Fruit fly (Drosophila melanogaster): Measurements from ENCODE around the gene Nup133.

DNA sequence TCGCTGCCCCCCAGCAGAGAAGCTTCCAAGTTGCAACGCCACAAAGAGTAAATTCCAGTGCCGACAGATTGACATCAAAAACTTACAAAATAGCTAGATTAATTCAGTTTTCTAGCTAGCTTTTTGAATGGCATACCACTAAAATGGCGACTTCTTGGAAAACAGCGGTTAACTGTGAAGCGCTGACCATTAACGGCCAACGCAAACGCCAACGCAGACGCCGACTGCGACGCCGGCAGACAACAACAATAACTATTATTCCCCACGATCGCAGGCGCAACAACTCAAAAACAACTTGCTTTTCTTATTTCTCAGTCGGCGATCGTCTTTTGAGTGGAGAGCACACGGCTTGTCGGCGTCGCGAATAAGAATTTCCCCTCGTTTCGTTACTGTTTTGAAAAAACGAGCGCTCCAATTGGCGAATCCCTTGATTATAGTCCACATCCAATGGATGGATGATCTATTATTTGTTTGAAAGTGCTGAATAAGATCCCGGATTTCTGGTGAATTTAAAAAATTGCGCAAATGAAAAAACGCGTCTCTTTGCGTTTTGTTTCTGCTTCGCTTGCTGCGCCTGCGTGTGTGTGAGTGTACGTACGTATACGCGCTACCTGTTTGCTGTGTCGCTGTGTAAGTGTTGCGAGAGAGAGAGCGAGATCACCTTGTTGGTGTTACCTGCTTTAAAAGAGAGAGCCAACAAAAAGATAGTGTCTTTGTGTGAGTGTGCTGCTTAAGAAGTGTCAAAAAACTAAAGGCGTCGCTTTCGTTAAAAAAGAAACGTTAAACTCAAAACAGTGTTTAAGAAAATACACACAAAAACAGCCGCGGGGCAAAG lies 23.7 kb upstream of the Nup133 start:
- TF ChIP-seq Max (GFP tag; optimal IDR thresholded peaks at IDR 0.05) (no peak), ssp (GFP tag; IDR thresholded peaks at IDR 0.05) (no peak), Usf (GFP tag; optimal IDR thresholded peaks at IDR 0.05) (no peak)
